Worm (Caenorhabditis elegans) whole organism, young adult: ENCODE results near the gene pdhb-1.
"Not testable (repeated sequence)": the region's sequence is repeated elsewhere in the genome, so short reads cannot be mapped to it uniquely, and the experiment has no call there.

Experiments used
- B0261.1 ChIP-seq: sonication (generic microtip); optimal IDR thresholded peaks from 2 replicates; lab custom pipeline; 2016; ENCODE audit warnings: mild to moderate bottlenecking, missing genetic modification characterization, moderate library complexity, missing compliant biosample characterization
- C06A6.2 ChIP-seq: fragments of 200-800 bp; sonication (Bioruptor generic); conservative IDR thresholded peaks from 2 replicates; pipeline ENCODE4 v1.3.6; 2022; ENCODE audit warnings: missing genetic modification characterization, missing compliant biosample characterization
- F22D6.2 ChIP-seq: sonication (generic microtip); optimal IDR thresholded peaks from 2 replicates; lab custom pipeline; 2016; ENCODE audit warnings: mild to moderate bottlenecking, missing genetic modification characterization, missing compliant biosample characterization
- F23B12.7 ChIP-seq: sonication (generic microtip); optimal IDR thresholded peaks from 2 replicates; lab custom pipeline; 2017; ENCODE audit warnings: missing genetic modification characterization, mild to moderate bottlenecking, missing compliant biosample characterization, antibody characterized with exemption, moderate library complexity; ENCODE audit not compliant: insufficient read depth
- F49E8.2 ChIP-seq: sonication (generic microtip); optimal IDR thresholded peaks from 3 replicates; lab custom pipeline; 2017; ENCODE audit warnings: missing genetic modification characterization, mild to moderate bottlenecking, missing compliant biosample characterization, antibody characterized with exemption, moderate library complexity; ENCODE audit not compliant: insufficient read depth
- F55B11.4 ChIP-seq: sonication (generic microtip); optimal IDR thresholded peaks from 2 replicates; lab custom pipeline; 2016; ENCODE audit warnings: missing compliant biosample characterization, missing genetic modification characterization, borderline replicate concordance; ENCODE audit not compliant: insufficient read depth
- K12H6.12 ChIP-seq: fragments of 200-800 bp; sonication (Bioruptor generic); optimal IDR thresholded peaks from 2 replicates; lab custom pipeline; 2018; ENCODE audit warnings: mild to moderate bottlenecking, missing genetic modification characterization, missing compliant biosample characterization
- Y56A3A.18 ChIP-seq: fragments of 200-800 bp; sonication (Bioruptor generic); IDR thresholded peaks from 2 replicates; pipeline ENCODE4 v1.3.6; 2022; ENCODE audit warnings: missing genetic modification reagents, missing genetic modification characterization, missing compliant biosample characterization
- Y79H2A.3 ChIP-seq: fragments of 200-800 bp; sonication (Bioruptor generic); conservative IDR thresholded peaks from 2 replicates; pipeline ENCODE4 v1.3.6; 2022; ENCODE audit warnings: missing genetic modification reagents, missing genetic modification characterization, missing compliant biosample characterization
- akir-1 ChIP-seq: fragments of 200-800 bp; sonication (Bioruptor generic); optimal IDR thresholded peaks from 2 replicates; lab custom pipeline; 2018; ENCODE audit warnings: mild to moderate bottlenecking, missing genetic modification characterization, moderate library complexity, missing compliant biosample characterization
- aptf-2 ChIP-seq: fragments of 200-800 bp; sonication (Bioruptor generic); conservative IDR thresholded peaks from 2 replicates; pipeline ENCODE4 v1.3.6; 2022; ENCODE audit warnings: missing genetic modification reagents, missing genetic modification characterization, missing compliant biosample characterization
- aptf-3 ChIP-seq: fragments of 200-800 bp; sonication (Bioruptor generic); IDR thresholded peaks from 2 replicates; pipeline ENCODE4 v1.3.6; 2022; ENCODE audit warnings: missing genetic modification characterization, missing compliant biosample characterization
- atf-7 ChIP-seq: sonication (generic microtip); optimal IDR thresholded peaks from 2 replicates; lab custom pipeline; 2017; ENCODE audit warnings: mild to moderate bottlenecking, missing genetic modification characterization, missing compliant biosample characterization
- athp-1 ChIP-seq: sonication (generic microtip); optimal IDR thresholded peaks from 2 replicates; lab custom pipeline; 2017; ENCODE audit warnings: mild to moderate bottlenecking, missing genetic modification characterization, missing compliant biosample characterization
- bed-1 ChIP-seq: fragments of 200-800 bp; sonication (Bioruptor generic); IDR thresholded peaks from 2 replicates; pipeline ENCODE4 v1.3.6; 2022; ENCODE audit warnings: missing genetic modification reagents, missing genetic modification characterization, missing compliant biosample characterization
- bed-2 ChIP-seq: fragments of 200-800 bp; sonication (Bioruptor generic); IDR thresholded peaks from 2 replicates; pipeline ENCODE4 v1.3.6; 2022; ENCODE audit warnings: missing genetic modification reagents, missing genetic modification characterization, missing compliant biosample characterization
- chd-7 ChIP-seq: sonication (generic microtip); optimal IDR thresholded peaks from 2 replicates; lab custom pipeline; 2016; ENCODE audit warnings: mild to moderate bottlenecking, missing genetic modification characterization, moderate library complexity, missing compliant biosample characterization
- dpff-1 ChIP-seq: sonication (generic microtip); optimal IDR thresholded peaks from 2 replicates; lab custom pipeline; 2017; ENCODE audit warnings: mild to moderate bottlenecking, missing genetic modification characterization, missing compliant biosample characterization
- dpl-1 ChIP-seq: fragments of 150-350 bp; optimal IDR thresholded peaks from 2 replicates; lab custom pipeline; 2014; ENCODE audit warnings: missing biosample characterization, missing genetic modification reagents, missing genetic modification characterization
- gei-17 ChIP-seq: fragments of 200-800 bp; sonication (Bioruptor generic); optimal IDR thresholded peaks from 2 replicates; lab custom pipeline; 2018; ENCODE audit warnings: mild to moderate bottlenecking, missing genetic modification characterization, missing compliant biosample characterization
- hlh-26 ChIP-seq: fragments of 200-800 bp; sonication (Bioruptor generic); conservative IDR thresholded peaks from 2 replicates; pipeline ENCODE4 v1.3.6; 2022; ENCODE audit warnings: missing genetic modification reagents, missing genetic modification characterization, missing compliant biosample characterization
- hmg-1.2 ChIP-seq: fragments of 200-800 bp; sonication (Bioruptor generic); IDR thresholded peaks from 2 replicates; pipeline ENCODE4 v1.3.6; 2022; ENCODE audit warnings: missing genetic modification reagents, missing genetic modification characterization, missing compliant biosample characterization
- hmg-20 ChIP-seq: fragments of 200-800 bp; sonication (Bioruptor generic); IDR thresholded peaks from 2 replicates; pipeline ENCODE4 v1.3.6; 2022; ENCODE audit warnings: missing genetic modification reagents, missing genetic modification characterization, missing compliant biosample characterization
- lag-1 ChIP-seq: fragments of 200-800 bp; sonication (Bioruptor generic); IDR thresholded peaks from 2 replicates; pipeline ENCODE4 v1.3.6; 2022; ENCODE audit warnings: missing genetic modification reagents, missing genetic modification characterization, missing compliant biosample characterization
- let-607 ChIP-seq, 2 experiments: fragments of 200-800 bp in 1 of 2; sonication (Bioruptor generic) in 1 of 2; sonication (generic microtip) in 1 of 2; optimal IDR thresholded peaks; 2 replicates each; lab custom pipeline; 2016 to 2018; ENCODE audit warnings: mild to moderate bottlenecking in 2 of 2, missing compliant biosample characterization in 2 of 2, missing genetic modification characterization in 2 of 2, moderate library complexity in 2 of 2, missing genotype in 1 of 2
- lsy-27 ChIP-seq: sonication (generic microtip); optimal IDR thresholded peaks from 2 replicates; lab custom pipeline; 2017; ENCODE audit warnings: missing genetic modification characterization, mild to moderate bottlenecking, missing compliant biosample characterization, antibody characterized with exemption, missing genotype, borderline replicate concordance; ENCODE audit not compliant: insufficient read depth
- madf-8 ChIP-seq: fragments of 200-800 bp; sonication (Bioruptor generic); conservative IDR thresholded peaks from 2 replicates; pipeline ENCODE4 v1.3.6; 2022; ENCODE audit warnings: missing genetic modification reagents, missing genetic modification characterization, missing compliant biosample characterization
- mcd-1 ChIP-seq: fragments of 200-800 bp; sonication (Bioruptor generic); IDR thresholded peaks from 2 replicates; pipeline ENCODE4 v1.3.6; 2022; ENCODE audit warnings: missing genetic modification reagents, missing genetic modification characterization, missing compliant biosample characterization
- repo-1 ChIP-seq: sonication (generic microtip); optimal IDR thresholded peaks from 2 replicates; lab custom pipeline; 2017; ENCODE audit warnings: mild to moderate bottlenecking, missing genetic modification characterization, missing compliant biosample characterization
- snpc-1.1 ChIP-seq: sonication (generic microtip); optimal IDR thresholded peaks from 2 replicates; lab custom pipeline; 2017; ENCODE audit warnings: missing genetic modification characterization, mild to moderate bottlenecking, missing compliant biosample characterization, antibody characterized with exemption, moderate library complexity, missing genotype, missing genetic modification reagents; ENCODE audit not compliant: insufficient read depth
- snpc-3.4 ChIP-seq: sonication (generic microtip); optimal IDR thresholded peaks from 2 replicates; lab custom pipeline; 2017; ENCODE audit warnings: missing genetic modification characterization, mild to moderate bottlenecking, missing compliant biosample characterization, antibody characterized with exemption, moderate library complexity, missing genotype, missing genetic modification reagents
- snpc-4 ChIP-seq, 5 experiments: fragments of 150-350 bp in 1 of 5; sonication (generic microtip) in 4 of 5; optimal IDR thresholded peaks; 2 replicates each; lab custom pipeline; 2014 to 2018; ENCODE audit warnings: missing genetic modification characterization in 5 of 5, missing biosample characterization in 3 of 5, antibody characterized with exemption in 2 of 5, mild to moderate bottlenecking in 2 of 5, missing compliant biosample characterization in 2 of 5, missing genotype in 2 of 5, moderate library complexity in 2 of 5, missing genetic modification reagents in 1 of 5
- tbx-9 ChIP-seq: sonication (generic microtip); optimal IDR thresholded peaks from 2 replicates; lab custom pipeline; 2016; ENCODE audit warnings: borderline replicate concordance, missing genetic modification characterization, inconsistent platforms, missing compliant biosample characterization
- xnd-1 ChIP-seq: sonication (generic microtip); optimal IDR thresholded peaks from 2 replicates; lab custom pipeline; 2016; ENCODE audit warnings: missing genotype, missing genetic modification reagents, missing genetic modification characterization, missing compliant biosample characterization
- ztf-18 ChIP-seq: sonication (generic microtip); optimal IDR thresholded peaks from 2 replicates; lab custom pipeline; 2016; ENCODE audit warnings: missing genotype, mild to moderate bottlenecking, missing genetic modification characterization, missing compliant biosample characterization
- ztf-22 ChIP-seq: fragments of 200-800 bp; sonication (Bioruptor generic); optimal IDR thresholded peaks from 2 replicates; lab custom pipeline; 2018; ENCODE audit warnings: mild to moderate bottlenecking, missing genetic modification characterization, moderate library complexity, missing compliant biosample characterization
- ztf-25 ChIP-seq: fragments of 200-800 bp; sonication (Bioruptor generic); IDR thresholded peaks from 2 replicates; pipeline ENCODE4 v1.3.6; 2022; ENCODE audit warnings: missing genetic modification reagents, missing genetic modification characterization, missing compliant biosample characterization

The pdhb-1 gene

DNA sequence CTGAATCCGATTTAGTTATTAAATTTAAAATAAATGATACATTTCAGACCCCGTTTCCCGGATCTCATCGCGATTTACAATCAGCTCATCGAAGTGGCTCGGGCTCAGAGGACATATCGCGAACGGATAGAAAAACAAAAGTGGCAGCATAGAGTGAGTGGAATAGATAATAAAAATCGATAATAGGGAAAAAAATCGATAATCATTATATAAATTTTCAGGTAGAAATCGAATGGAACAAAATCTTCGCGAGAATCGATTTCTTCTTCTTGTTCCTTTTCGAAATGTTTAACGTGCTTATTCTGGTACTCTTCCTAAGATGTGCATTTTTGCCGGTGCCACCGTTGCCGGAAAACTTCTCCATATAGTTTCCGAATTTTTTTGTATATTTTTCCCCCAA, 19.3 kb downstream of the pdhb-1 start:
- TF ChIP-seq F55B11.4 (tag; lab: Kevin White, UChicago): no peak
- TF ChIP-seq atf-7: no peak
- TF ChIP-seq C06A6.2 (GFP tag; lab: Robert Waterston, UW): no peak
- TF ChIP-seq akir-1 (GFP tag; lab: Kevin White, UChicago): no peak
- no peak for TF ChIP-seq tbx-9
- TF ChIP-seq F22D6.2 (tag; lab: Kevin White, UChicago): no peak
- no peak for TF ChIP-seq let-607 (tag; optimal IDR thresholded peaks at IDR 0.05; lab: Kevin White, UChicago)
- TF ChIP-seq Y79H2A.3 (GFP tag; lab: Robert Waterston, UW): no peak
- no peak for TF ChIP-seq aptf-3
- TF ChIP-seq, all 124 proteins: peak for 0

DNA sequence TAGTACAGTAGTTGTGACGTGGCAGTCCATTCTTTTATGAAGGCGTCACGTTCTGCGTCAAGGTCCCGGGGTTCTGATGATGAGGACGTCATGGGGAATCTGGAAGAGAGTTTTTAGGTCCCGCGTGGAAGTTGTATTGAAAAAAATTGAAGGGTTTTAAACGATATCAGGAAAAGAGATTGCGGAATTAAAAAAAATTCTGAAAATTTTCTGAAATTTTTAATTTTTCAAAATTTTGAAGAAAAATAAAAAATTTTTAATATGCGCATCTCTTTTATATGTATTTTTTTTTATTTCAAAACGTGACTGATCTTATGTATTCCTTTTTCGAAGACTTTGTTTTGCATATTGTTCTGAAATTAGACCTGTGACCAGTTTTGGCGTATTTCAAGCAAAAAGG, 23.0 kb downstream of the pdhb-1 start, which contains the start of gene C04C3.6:
Gene C04C3.6 (minus strand): TSS at position 101 of the 400 bp plus-strand sequence.
- no peak for TF ChIP-seq F49E8.2 (tag; lab: Kevin White, UChicago)
- no peak for TF ChIP-seq hmg-1.2 (GFP tag; lab: Robert Waterston, UW)
- TF ChIP-seq, all 124 proteins: peak for 0

DNA sequence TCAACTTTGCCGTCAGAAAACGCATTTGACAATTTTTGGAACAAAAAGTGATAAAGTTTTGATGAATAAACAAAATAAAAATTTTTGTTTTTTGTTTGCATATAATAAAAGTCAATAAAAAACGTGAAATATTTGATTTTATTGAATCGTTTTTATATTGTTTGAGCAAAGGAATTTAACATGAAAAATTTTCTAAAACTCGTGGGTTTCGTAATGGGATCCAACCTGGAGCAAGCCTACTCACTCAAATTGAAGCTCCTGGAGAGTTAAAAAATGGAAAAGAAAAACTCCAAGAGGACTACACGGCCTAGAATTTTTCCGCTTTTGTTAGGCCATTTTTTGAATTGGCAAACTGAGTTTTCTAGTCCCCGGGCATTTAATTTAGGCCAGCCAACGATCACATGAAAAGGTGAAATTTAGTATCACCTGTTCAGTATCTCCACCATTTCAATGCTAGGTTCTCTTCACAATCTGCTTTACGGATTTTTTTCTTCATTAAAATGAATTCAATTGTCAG, 29.0 kb downstream of the pdhb-1 start, which contains the start of the genes C04C3.9 and srz-60:
Gene C04C3.9 (minus strand): TSS at position 101 of the 517 bp plus-strand sequence.
Gene srz-60 (plus strand): TSS at position 467 of the 517 bp plus-strand sequence.
- no peak for TF ChIP-seq ztf-18 (tag; lab: Kevin White, UChicago)
- no peak for TF ChIP-seq athp-1 (tag; lab: Kevin White, UChicago)
- TF ChIP-seq xnd-1 (tag; lab: Kevin White, UChicago): no peak
- TF ChIP-seq bed-1: no peak
- TF ChIP-seq lag-1: no peak
- TF ChIP-seq bed-2 (GFP tag; lab: Robert Waterston, UW): no peak
- TF ChIP-seq K12H6.12 (tag; lab: Kevin White, UChicago): no peak
- TF ChIP-seq snpc-4 (GFP tag; optimal IDR thresholded peaks at IDR 0.05; lab: Kevin White, UChicago): no peak
- TF ChIP-seq snpc-4 (tag; optimal IDR thresholded peaks at IDR 0.05; lab: Kevin White, UChicago): no peak
- no peak for TF ChIP-seq hlh-26 (GFP tag; lab: Robert Waterston, UW)
- no peak for TF ChIP-seq ztf-22 (GFP tag; lab: Kevin White, UChicago)
- no peak for TF ChIP-seq B0261.1 (tag; lab: Kevin White, UChicago)
- no peak for TF ChIP-seq madf-8 (GFP tag; lab: Robert Waterston, UW)
- no peak for TF ChIP-seq chd-7

DNA sequence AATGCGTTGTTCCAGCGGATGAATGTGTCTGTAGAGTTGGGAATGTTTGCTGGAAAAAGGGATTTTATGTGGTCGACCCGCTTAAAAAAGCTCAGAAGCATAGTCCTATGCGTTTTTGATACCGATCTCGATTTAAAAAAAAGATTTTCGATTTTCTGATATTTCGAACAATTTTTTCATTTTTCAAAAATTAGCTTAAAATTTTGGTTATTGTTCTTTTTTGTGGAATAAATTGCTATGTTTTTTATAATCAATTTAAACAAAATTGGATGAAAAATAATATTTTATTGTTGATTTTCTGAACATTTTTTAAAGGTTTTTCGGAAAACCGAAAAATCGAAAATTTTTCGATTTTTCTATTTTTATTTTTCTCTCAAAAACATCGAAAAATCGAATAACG, 33.9 kb downstream of the pdhb-1 start, which contains the start of gene C04C3.7:
Gene C04C3.7 (minus strand): TSS at position 101 of the 400 bp plus-strand sequence.
- not testable (repeated sequence) for TF ChIP-seq hmg-20 (GFP tag; lab: Robert Waterston, UW); snpc-3.4; dpff-1 (tag; lab: Kevin White, UChicago)

DNA sequence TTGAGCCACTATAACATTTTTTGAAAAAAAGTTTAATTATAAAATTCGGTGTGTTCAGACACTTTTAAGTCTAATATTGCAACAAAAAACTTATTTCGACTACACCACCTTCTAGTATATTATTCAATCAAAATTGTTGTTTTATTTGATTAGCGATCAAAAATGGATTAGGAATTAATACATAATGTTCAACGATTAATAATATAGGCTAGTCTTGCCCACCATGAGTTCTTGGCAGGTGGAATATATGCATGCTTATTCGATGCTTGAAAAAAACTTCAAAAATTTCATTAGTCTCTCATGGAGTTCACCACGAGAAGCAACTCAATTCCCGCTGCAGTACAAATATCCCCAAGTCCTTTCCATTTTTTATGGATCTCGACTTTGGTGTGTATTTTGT, 36.5 kb downstream of the pdhb-1 start, which contains the start of gene srz-32:
Gene srz-32 (plus strand): TSS at position 301 of the 400 bp plus-strand sequence.
- no peak for TF ChIP-seq F23B12.7 (tag; lab: Kevin White, UChicago)
- no peak for TF ChIP-seq hmg-20 (GFP tag; lab: Robert Waterston, UW)
- TF ChIP-seq ztf-18 (tag; lab: Kevin White, UChicago): no peak
- TF ChIP-seq dpff-1 (tag; lab: Kevin White, UChicago): no peak
- TF ChIP-seq ztf-25: no peak
- TF ChIP-seq snpc-1.1: no peak
- TF ChIP-seq repo-1 (tag; lab: Kevin White, UChicago): no peak
- no peak for TF ChIP-seq Y56A3A.18 (GFP tag; lab: Robert Waterston, UW)
- no peak for TF ChIP-seq dpl-1 (GFP tag; lab: Kevin White, UChicago)
- no peak for TF ChIP-seq let-607 (tag; optimal IDR thresholded peaks at IDR 0.05; lab: Kevin White, UChicago)
- TF ChIP-seq aptf-2 (GFP tag; lab: Robert Waterston, UW): no peak
- no peak for TF ChIP-seq ztf-22 (GFP tag; lab: Kevin White, UChicago)
- no peak for TF ChIP-seq mcd-1 (GFP tag; lab: Robert Waterston, UW)
- TF ChIP-seq lsy-27: no peak
- TF ChIP-seq gei-17: no peak
